Worm (Caenorhabditis elegans): ENCODE measurements around the gene C38H2.2.

DNA sequence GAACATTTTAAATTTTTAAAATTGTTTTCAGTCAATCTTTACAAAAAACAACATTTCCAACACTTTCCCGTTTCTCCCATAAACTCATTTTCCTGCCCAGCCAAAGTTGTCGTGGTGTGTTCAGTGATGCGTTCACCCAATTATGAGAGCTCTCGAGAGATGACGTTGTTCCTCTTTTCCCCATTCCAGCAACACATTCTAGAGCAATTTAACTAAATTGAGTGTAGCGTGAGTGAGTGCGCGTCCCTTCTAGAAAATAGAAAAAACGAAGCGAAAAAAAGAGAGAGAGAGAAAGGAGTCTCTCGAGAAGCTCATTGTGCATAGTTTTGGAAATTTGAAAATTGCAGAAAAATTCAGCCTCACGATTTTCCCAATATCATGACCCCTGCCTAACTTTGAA is 22.8 kb upstream of the C38H2.2 start:
- no peak for TF ChIP-seq ztf-29 (GFP tag; IDR thresholded peaks at IDR 0.05)
- TF ChIP-seq ref-1 (GFP tag; conservative IDR thresholded peaks at IDR 0.05) = no peak
- TF ChIP-seq flt-1 (GFP tag; IDR thresholded peaks at IDR 0.05) = no peak
- no peak for TF ChIP-seq med-1 (GFP tag; optimal IDR thresholded peaks at IDR 0.05; ENCODE audit: insufficient read depth)
- TF ChIP-seq tab-1 (GFP tag; IDR thresholded peaks at IDR 0.05) = no peak

Measured in whole organism, midembryonic.